Worm (Caenorhabditis elegans) whole organism, midembryonic: ENCODE measurements around the gene F54B11.9.

Experiments used
- T22C8.4 ChIP-seq: fragments of 200-800 bp; sonication (Bioruptor generic); IDR thresholded peaks from 2 replicates; pipeline ENCODE4 v1.3.6; 2022; ENCODE audit warnings: missing genetic modification characterization, missing compliant biosample characterization
- flt-1 ChIP-seq: fragments of 200-800 bp; sonication (Bioruptor generic); IDR thresholded peaks from 2 replicates; pipeline ENCODE4 v1.3.6; 2022; ENCODE audit warnings: missing genetic modification characterization, missing compliant biosample characterization
- klf-2 ChIP-seq: fragments of 200-800 bp; sonication (Bioruptor generic); conservative IDR thresholded peaks from 2 replicates; pipeline ENCODE4 v1.3.6; 2022; ENCODE audit warnings: missing genetic modification reagents, missing genetic modification characterization, missing compliant biosample characterization
- ref-1 ChIP-seq: fragments of 200-800 bp; sonication (Bioruptor generic); conservative IDR thresholded peaks from 2 replicates; pipeline ENCODE4 v1.3.6; 2022; ENCODE audit warnings: missing genetic modification reagents, missing genetic modification characterization, missing compliant biosample characterization
- tab-1 ChIP-seq: fragments of 200-800 bp; sonication (Bioruptor generic); IDR thresholded peaks from 2 replicates; pipeline ENCODE4 v1.3.6; 2022; ENCODE audit warnings: missing genetic modification characterization, missing compliant biosample characterization
- ztf-23 ChIP-seq: fragments of 200-800 bp; sonication (Bioruptor generic); IDR thresholded peaks from 2 replicates; pipeline ENCODE4 v1.3.6; 2022; ENCODE audit warnings: missing genetic modification reagents, missing genetic modification characterization, missing compliant biosample characterization
- ztf-29 ChIP-seq: fragments of 200-800 bp; sonication (Bioruptor generic); IDR thresholded peaks from 2 replicates; pipeline ENCODE4 v1.3.6; 2022; ENCODE audit warnings: missing genetic modification reagents, missing genetic modification characterization, missing compliant biosample characterization

- TF ChIP-seq tab-1 (GFP tag; lab: Robert Waterston, UW) (no peak), flt-1 (GFP tag; lab: Robert Waterston, UW) (no peak), ref-1 (no peak), klf-2 (GFP tag; lab: Robert Waterston, UW) (no peak), ztf-23 (GFP tag; lab: Robert Waterston, UW) (no peak), T22C8.4 (GFP tag; lab: Robert Waterston, UW) (no peak), ztf-29 (GFP tag; lab: Robert Waterston, UW) (no peak)
Observed at ce11 chrX:13558667-13559066, 46.7 kb upstream of the F54B11.9 start.
